Worm (Caenorhabditis elegans) whole organism, L4/young adult: ENCODE results near the gene H39E20.1.
A peak's percentile ranks its signal among the peaks of the same experiment; 100 is the strongest.

Experiments used
- W03F9.2 ChIP-seq: fragments of 150-350 bp; optimal IDR thresholded peaks from 2 replicates; lab custom pipeline; 2014; ENCODE audit warnings: missing biosample characterization, missing genetic modification characterization
- dao-5 ChIP-seq: sonication (generic microtip); optimal IDR thresholded peaks from 2 replicates; lab custom pipeline; 2016; ENCODE audit warnings: missing genotype, missing genetic modification characterization, moderate library complexity, missing compliant biosample characterization

DNA sequence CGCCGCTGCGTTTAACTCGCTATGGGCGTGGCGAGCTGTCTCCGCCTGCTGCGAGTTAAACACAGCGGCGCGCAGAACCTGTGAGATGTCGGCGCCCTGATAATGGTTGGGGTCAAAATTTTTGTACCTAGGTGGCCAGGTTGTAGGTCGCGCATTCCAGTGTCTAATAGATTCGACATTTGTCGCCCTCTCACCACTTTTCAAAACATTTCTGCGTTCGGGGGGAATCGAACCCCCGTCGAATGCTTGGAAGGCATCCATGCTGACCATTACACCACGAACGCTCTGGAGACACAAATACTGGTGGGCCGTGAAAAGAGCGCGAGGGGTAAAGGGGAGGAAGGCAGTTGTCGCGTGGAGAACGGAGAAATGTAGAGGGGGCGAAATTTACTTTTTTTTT is 18.0 kb downstream of the H39E20.1 start:
- peak; percentile 21 for TF ChIP-seq W03F9.2 (tag; lab: Kevin White, UChicago)
- peak; percentile 81 for TF ChIP-seq dao-5 (tag; lab: Kevin White, UChicago)
